Worm (Caenorhabditis elegans): ENCODE measurements around the gene R102.6.

- TF ChIP-seq fos-1 (tag; optimal IDR thresholded peaks at IDR 0.05) (peak; percentile 31), unc-62 (GFP tag; optimal IDR thresholded peaks at IDR 0.05) (no peak), R02D3.7 (tag; optimal IDR thresholded peaks at IDR 0.05) (no peak), ZK546.5 (tag; optimal IDR thresholded peaks at IDR 0.05) (no peak), ama-1 (optimal IDR thresholded peaks at IDR 0.05) (no peak), ceh-82 (tag; optimal IDR thresholded peaks at IDR 0.05) (no peak), nhr-21 (tag; optimal IDR thresholded peaks at IDR 0.05) (no peak), alr-1 (tag; optimal IDR thresholded peaks at IDR 0.05) (no peak), peb-1 (tag; optimal IDR thresholded peaks at IDR 0.05) (no peak), mdl-1 (tag; optimal IDR thresholded peaks at IDR 0.05) (no peak), egl-27 (tag; optimal IDR thresholded peaks at IDR 0.05) (no peak), dmd-4 (tag; optimal IDR thresholded peaks at IDR 0.05) (no peak), skn-1 (tag; optimal IDR thresholded peaks at IDR 0.05) (no peak)
Measured at ce11 chrIV:10656770-10657323, 49.1 kb downstream of the R102.6 start, which contains the start of gene K08C7.1.

All from whole organism, L2 larva.